Worm (Caenorhabditis elegans) whole organism, young adult: ENCODE data around the gene gei-3.

Source experiments
- C06A6.2 ChIP-seq: fragments of 200-800 bp; sonication (Bioruptor generic); conservative IDR thresholded peaks from 2 replicates; pipeline ENCODE4 v1.3.6; 2022; ENCODE audit warnings: missing genetic modification characterization, missing compliant biosample characterization
- F10E7.11 ChIP-seq: sonication (generic microtip); optimal IDR thresholded peaks from 2 replicates; lab custom pipeline; 2017; ENCODE audit warnings: mild to moderate bottlenecking, missing genetic modification characterization, moderate library complexity, missing compliant biosample characterization
- F22D6.2 ChIP-seq: sonication (generic microtip); optimal IDR thresholded peaks from 2 replicates; lab custom pipeline; 2016; ENCODE audit warnings: mild to moderate bottlenecking, missing genetic modification characterization, missing compliant biosample characterization
- F37B4.10 ChIP-seq: fragments of 200-800 bp; sonication (Bioruptor generic); IDR thresholded peaks from 2 replicates; pipeline ENCODE4 v1.3.6; 2022; ENCODE audit warnings: missing genetic modification characterization, missing compliant biosample characterization
- F49E8.2 ChIP-seq: sonication (generic microtip); optimal IDR thresholded peaks from 3 replicates; lab custom pipeline; 2017; ENCODE audit warnings: missing genetic modification characterization, mild to moderate bottlenecking, missing compliant biosample characterization, antibody characterized with exemption, moderate library complexity; ENCODE audit not compliant: insufficient read depth
- F55B11.4 ChIP-seq: sonication (generic microtip); optimal IDR thresholded peaks from 2 replicates; lab custom pipeline; 2016; ENCODE audit warnings: missing compliant biosample characterization, missing genetic modification characterization, borderline replicate concordance; ENCODE audit not compliant: insufficient read depth
- F57A8.1 ChIP-seq: fragments of 200-800 bp; sonication (Bioruptor generic); optimal IDR thresholded peaks from 2 replicates; lab custom pipeline; 2018; ENCODE audit warnings: mild to moderate bottlenecking, missing genetic modification characterization, moderate library complexity, missing compliant biosample characterization
- F57C9.4 ChIP-seq: sonication (generic microtip); optimal IDR thresholded peaks from 2 replicates; lab custom pipeline; 2017; ENCODE audit warnings: mild to moderate bottlenecking, missing genetic modification characterization, missing compliant biosample characterization
- K11D2.4 ChIP-seq: fragments of 200-800 bp; sonication (Bioruptor generic); IDR thresholded peaks from 2 replicates; pipeline ENCODE4 v1.3.6; 2022; ENCODE audit warnings: missing genetic modification reagents, missing genetic modification characterization, missing compliant biosample characterization
- T26A5.8 ChIP-seq: sonication (generic microtip); optimal IDR thresholded peaks from 2 replicates; lab custom pipeline; 2016; ENCODE audit warnings: missing genetic modification characterization, missing compliant biosample characterization
- Y53G8AR.9 ChIP-seq: fragments of 200-800 bp; sonication (Bioruptor generic); conservative IDR thresholded peaks from 2 replicates; pipeline ENCODE4 v1.3.6; 2022; ENCODE audit warnings: missing genetic modification reagents, missing genetic modification characterization, missing compliant biosample characterization
- Y56A3A.18 ChIP-seq: fragments of 200-800 bp; sonication (Bioruptor generic); IDR thresholded peaks from 2 replicates; pipeline ENCODE4 v1.3.6; 2022; ENCODE audit warnings: missing genetic modification reagents, missing genetic modification characterization, missing compliant biosample characterization
- Y67H2A.10 ChIP-seq: fragments of 200-800 bp; sonication (Bioruptor generic); conservative IDR thresholded peaks from 2 replicates; pipeline ENCODE4 v1.3.6; 2022; ENCODE audit warnings: missing genetic modification reagents, missing genetic modification characterization, missing compliant biosample characterization
- ama-1 ChIP-seq, 3 experiments: fragments of 150-350 bp in 1 of 3; sonication (generic microtip) in 2 of 3; optimal IDR thresholded peaks; 2 replicates each; lab custom pipeline; 2014 to 2018; ENCODE audit warnings: missing biosample characterization in 2 of 3, missing genetic modification characterization in 2 of 3, missing genetic modification reagents in 2 of 3
- atf-7 ChIP-seq: sonication (generic microtip); optimal IDR thresholded peaks from 2 replicates; lab custom pipeline; 2017; ENCODE audit warnings: mild to moderate bottlenecking, missing genetic modification characterization, missing compliant biosample characterization
- attf-5 ChIP-seq: fragments of 200-800 bp; sonication (Bioruptor generic); optimal IDR thresholded peaks from 2 replicates; lab custom pipeline; 2018; ENCODE audit warnings: mild to moderate bottlenecking, missing genetic modification characterization, missing compliant biosample characterization
- attf-6 ChIP-seq: fragments of 200-800 bp; sonication (Bioruptor generic); IDR thresholded peaks from 2 replicates; pipeline ENCODE4 v1.3.6; 2022; ENCODE audit warnings: missing genetic modification reagents, missing genetic modification characterization, missing compliant biosample characterization
- ceh-58 ChIP-seq: fragments of 200-800 bp; sonication (Bioruptor generic); IDR thresholded peaks from 2 replicates; pipeline ENCODE4 v1.3.6; 2022; ENCODE audit warnings: missing genetic modification characterization, missing compliant biosample characterization
- dpff-1 ChIP-seq: sonication (generic microtip); optimal IDR thresholded peaks from 2 replicates; lab custom pipeline; 2017; ENCODE audit warnings: mild to moderate bottlenecking, missing genetic modification characterization, missing compliant biosample characterization
- let-526 ChIP-seq: fragments of 200-800 bp; sonication (Bioruptor generic); IDR thresholded peaks from 2 replicates; pipeline ENCODE4 v1.3.6; 2022; ENCODE audit warnings: missing genetic modification reagents, missing genetic modification characterization, missing compliant biosample characterization
- let-607 ChIP-seq, 2 experiments: fragments of 200-800 bp in 1 of 2; sonication (Bioruptor generic) in 1 of 2; sonication (generic microtip) in 1 of 2; optimal IDR thresholded peaks; 2 replicates each; lab custom pipeline; 2016 to 2018; ENCODE audit warnings: mild to moderate bottlenecking in 2 of 2, missing compliant biosample characterization in 2 of 2, missing genetic modification characterization in 2 of 2, moderate library complexity in 2 of 2, missing genotype in 1 of 2
- lin-26 ChIP-seq: fragments of 200-800 bp; sonication (Bioruptor generic); IDR thresholded peaks from 2 replicates; pipeline ENCODE4 v1.3.6; 2022; ENCODE audit warnings: missing genetic modification reagents, missing genetic modification characterization, missing compliant biosample characterization
- lir-1 ChIP-seq: fragments of 200-800 bp; sonication (Bioruptor generic); conservative IDR thresholded peaks from 2 replicates; pipeline ENCODE4 v1.3.6; 2022; ENCODE audit warnings: missing genetic modification reagents, missing genetic modification characterization, missing compliant biosample characterization
- madf-8 ChIP-seq: fragments of 200-800 bp; sonication (Bioruptor generic); conservative IDR thresholded peaks from 2 replicates; pipeline ENCODE4 v1.3.6; 2022; ENCODE audit warnings: missing genetic modification reagents, missing genetic modification characterization, missing compliant biosample characterization
- mes-4 ChIP-seq: sonication (generic microtip); optimal IDR thresholded peaks from 2 replicates; lab custom pipeline; 2016; ENCODE audit warnings: missing genotype, missing genetic modification characterization, missing compliant biosample characterization
- nhr-120 ChIP-seq: fragments of 200-800 bp; sonication (Bioruptor generic); IDR thresholded peaks from 2 replicates; pipeline ENCODE4 v1.3.6; 2022; ENCODE audit warnings: missing genetic modification characterization, missing compliant biosample characterization
- nhr-27 ChIP-seq: fragments of 200-800 bp; sonication (Bioruptor generic); optimal IDR thresholded peaks from 2 replicates; lab custom pipeline; 2018; ENCODE audit warnings: mild to moderate bottlenecking, missing genetic modification characterization, moderate library complexity, missing compliant biosample characterization
- nhr-90 ChIP-seq: sonication (generic microtip); optimal IDR thresholded peaks from 2 replicates; lab custom pipeline; 2016; ENCODE audit warnings: missing genotype, mild to moderate bottlenecking, missing genetic modification characterization, missing compliant biosample characterization
- rec-8 ChIP-seq, 2 experiments: sonication (generic microtip); optimal IDR thresholded peaks; 2 replicates each; lab custom pipeline; 2016; ENCODE audit warnings: mild to moderate bottlenecking in 2 of 2, missing genetic modification characterization in 2 of 2, missing genetic modification reagents in 2 of 2, missing genotype in 2 of 2, missing biosample characterization in 1 of 2, missing compliant biosample characterization in 1 of 2, moderate library complexity in 1 of 2
- sdz-38 ChIP-seq: sonication (generic microtip); optimal IDR thresholded peaks from 2 replicates; lab custom pipeline; 2016; ENCODE audit warnings: missing genotype, missing genetic modification characterization, missing compliant biosample characterization
- snpc-4 ChIP-seq, 5 experiments: fragments of 150-350 bp in 1 of 5; sonication (generic microtip) in 4 of 5; optimal IDR thresholded peaks; 2 replicates each; lab custom pipeline; 2014 to 2018; ENCODE audit warnings: missing genetic modification characterization in 5 of 5, missing biosample characterization in 3 of 5, antibody characterized with exemption in 2 of 5, mild to moderate bottlenecking in 2 of 5, missing compliant biosample characterization in 2 of 5, missing genotype in 2 of 5, moderate library complexity in 2 of 5, missing genetic modification reagents in 1 of 5
- unc-130 ChIP-seq: sonication (generic microtip); optimal IDR thresholded peaks from 2 replicates; lab custom pipeline; 2016; ENCODE audit warnings: missing genetic modification reagents, missing genetic modification characterization, missing compliant biosample characterization
- zfh-2 ChIP-seq: fragments of 200-800 bp; sonication (Bioruptor generic); conservative IDR thresholded peaks from 2 replicates; pipeline ENCODE4 v1.3.6; 2022; ENCODE audit warnings: missing genetic modification reagents, missing genetic modification characterization, missing compliant biosample characterization
- ztf-18 ChIP-seq: sonication (generic microtip); optimal IDR thresholded peaks from 2 replicates; lab custom pipeline; 2016; ENCODE audit warnings: missing genotype, mild to moderate bottlenecking, missing genetic modification characterization, missing compliant biosample characterization
- ztf-22 ChIP-seq: fragments of 200-800 bp; sonication (Bioruptor generic); optimal IDR thresholded peaks from 2 replicates; lab custom pipeline; 2018; ENCODE audit warnings: mild to moderate bottlenecking, missing genetic modification characterization, moderate library complexity, missing compliant biosample characterization
- ztf-25 ChIP-seq: fragments of 200-800 bp; sonication (Bioruptor generic); IDR thresholded peaks from 2 replicates; pipeline ENCODE4 v1.3.6; 2022; ENCODE audit warnings: missing genetic modification reagents, missing genetic modification characterization, missing compliant biosample characterization

gei-3 gene

ce11 chrX:12792554-12792953 lies 20.9 kb downstream of the gei-3 start, which contains the start of gene abf-5:
TSS of gene abf-5 (plus strand) at chrX:12792854.
- TF ChIP-seq K11D2.4 (GFP tag; lab: Robert Waterston, UW) (no peak), let-526 (GFP tag; lab: Robert Waterston, UW) (no peak), F22D6.2 (no peak), nhr-120 (GFP tag; lab: Robert Waterston, UW) (no peak), dpff-1 (tag; lab: Kevin White, UChicago) (no peak), F57A8.1 (no peak), lir-1 (GFP tag; lab: Robert Waterston, UW) (no peak)

- no peak for TF ChIP-seq Y56A3A.18 (GFP tag; lab: Robert Waterston, UW)
- TF ChIP-seq mes-4 (tag; lab: Kevin White, UChicago), result no peak
- TF ChIP-seq F57C9.4 (tag; lab: Kevin White, UChicago), result no peak
- no peak for TF ChIP-seq ztf-18 (tag; lab: Kevin White, UChicago)
- TF ChIP-seq rec-8 (tag; optimal IDR thresholded peaks at IDR 0.05; lab: Kevin White, UChicago), result no peak
- no peak for TF ChIP-seq snpc-4 (GFP tag; optimal IDR thresholded peaks at IDR 0.05; lab: Kevin White, UChicago)
- no peak for TF ChIP-seq snpc-4 (tag; optimal IDR thresholded peaks at IDR 0.05; lab: Kevin White, UChicago)
- no peak for TF ChIP-seq ama-1 (optimal IDR thresholded peaks at IDR 0.05; lab: Kevin White, UChicago)
- no peak for TF ChIP-seq ama-1 (GFP tag; optimal IDR thresholded peaks at IDR 0.05; lab: Kevin White, UChicago)
- TF ChIP-seq F49E8.2, result no peak
Measured at ce11 chrX:12790036-12790435, 23.4 kb downstream of the gei-3 start, which contains the start of gene str-123. TSS of gene str-123 (plus strand) at chrX:12790336.

- TF ChIP-seq ztf-25 (GFP tag; lab: Robert Waterston, UW) (no peak), F55B11.4 (no peak), Y67H2A.10 (no peak), nhr-27 (tag; lab: Kevin White, UChicago) (no peak), madf-8 (GFP tag; lab: Robert Waterston, UW) (no peak), nhr-90 (tag; lab: Kevin White, UChicago) (no peak)
Measured at ce11 chrX:12787624-12788023, 25.8 kb downstream of the gei-3 start, which contains the start of gene str-124. TSS of gene str-124 (plus strand) at chrX:12787924.

- no peak for TF ChIP-seq zfh-2 (GFP tag; lab: Robert Waterston, UW)
- no peak for TF ChIP-seq atf-7 (tag; lab: Kevin White, UChicago)
- TF ChIP-seq Y53G8AR.9 (GFP tag; lab: Robert Waterston, UW), result no peak
- no peak for TF ChIP-seq ztf-22 (GFP tag; lab: Kevin White, UChicago)
- TF ChIP-seq C06A6.2 (GFP tag; lab: Robert Waterston, UW), result no peak
- no peak for TF ChIP-seq ceh-58 (GFP tag; lab: Robert Waterston, UW)
- TF ChIP-seq F37B4.10 (GFP tag; lab: Robert Waterston, UW), result no peak
- TF ChIP-seq F22D6.2, result no peak
- no peak for TF ChIP-seq lin-26
- TF ChIP-seq F10E7.11 (tag; lab: Kevin White, UChicago), result no peak
- no peak for TF ChIP-seq T26A5.8 (tag; lab: Kevin White, UChicago)
- TF ChIP-seq K11D2.4 (GFP tag; lab: Robert Waterston, UW), result no peak
- TF ChIP-seq attf-5, result no peak
- TF ChIP-seq unc-130 (GFP tag; lab: Kevin White, UChicago), result no peak
- no peak for TF ChIP-seq Y67H2A.10
- no peak for TF ChIP-seq attf-6 (GFP tag; lab: Robert Waterston, UW)
- no peak for TF ChIP-seq snpc-4 (GFP tag; optimal IDR thresholded peaks at IDR 0.05; lab: Kevin White, UChicago)
- no peak for TF ChIP-seq snpc-4 (tag; optimal IDR thresholded peaks at IDR 0.05; lab: Kevin White, UChicago)
- TF ChIP-seq sdz-38 (tag; lab: Kevin White, UChicago), result no peak
- no peak for TF ChIP-seq let-607 (tag; optimal IDR thresholded peaks at IDR 0.05; lab: Kevin White, UChicago)
Measured at ce11 chrX:12781712-12782444, 31.6 kb downstream of the gei-3 start, which contains the start of gene alh-13. TSS of gene alh-13 (plus strand) at chrX:12782394.
